Worm (Caenorhabditis elegans): ENCODE results near the gene Y43F8C.13.

Gene Y43F8C.13

DNA sequence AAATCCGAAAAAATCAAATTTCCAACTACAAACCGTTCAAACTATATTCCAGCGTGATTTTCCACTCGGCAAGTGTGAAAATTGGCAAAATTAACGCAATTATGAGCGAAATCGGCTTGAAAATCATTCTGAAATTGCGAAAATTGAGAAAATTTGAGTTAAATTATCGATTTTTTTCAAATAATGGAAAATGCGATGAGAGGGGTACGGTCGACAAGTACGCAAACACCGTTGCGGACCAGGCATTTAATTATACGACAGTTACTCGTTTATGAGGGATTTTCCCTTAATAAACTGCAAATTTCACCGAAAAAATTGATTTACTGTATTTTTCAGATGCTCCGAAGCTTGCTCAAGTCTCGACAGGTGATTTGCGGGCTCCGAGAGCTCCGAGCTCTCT lies 53.3 kb downstream of the Y43F8C.13 start, which contains the start of the genes Y43F8C.7 and mrps-28 (continued):
- no peak for TF ChIP-seq sox-4 (tag; optimal IDR thresholded peaks at IDR 0.05)
- no peak for TF ChIP-seq ama-1 (optimal IDR thresholded peaks at IDR 0.05)
- peak; percentile 25 for TF ChIP-seq fkh-10 (GFP tag; optimal IDR thresholded peaks at IDR 0.05)
- TF ChIP-seq sptf-1 (tag; optimal IDR thresholded peaks at IDR 0.05): no peak
- TF ChIP-seq nhr-28 (tag; optimal IDR thresholded peaks at IDR 0.05): no peak
- TF ChIP-seq ceh-90 (tag; optimal IDR thresholded peaks at IDR 0.05): no peak
- no peak for TF ChIP-seq ztf-11 (tag; optimal IDR thresholded peaks at IDR 0.05)
- peak; percentile 91 for TF ChIP-seq F16B12.6 (tag; optimal IDR thresholded peaks at IDR 0.05)
- peak; percentile 57 to 62 for TF ChIP-seq efl-1 (optimal IDR thresholded peaks at IDR 0.05)
- peak; percentile 69 to 96 for TF ChIP-seq efl-1 (GFP tag; optimal IDR thresholded peaks at IDR 0.05 in 1 of 2)
- TF ChIP-seq jun-1 (tag; optimal IDR thresholded peaks at IDR 0.05): no peak
- TF ChIP-seq xbp-1 (tag; optimal IDR thresholded peaks at IDR 0.05): peak; percentile 43
- TF ChIP-seq grh-1 (GFP tag; IDR thresholded peaks at IDR 0.05): no peak
- no peak for TF ChIP-seq lin-14 (GFP tag; optimal IDR thresholded peaks at IDR 0.05)
- TF ChIP-seq fos-1 (tag; optimal IDR thresholded peaks at IDR 0.05): no peak
- peak; percentile 70 for TF ChIP-seq mep-1 (tag; optimal IDR thresholded peaks at IDR 0.05)
- TF ChIP-seq fkh-4 (tag; optimal IDR thresholded peaks at IDR 0.05; ENCODE audit: borderline replicate concordance): no peak
- no peak for TF ChIP-seq mab-9 (GFP tag; IDR thresholded peaks at IDR 0.05)
- TF ChIP-seq ceh-8 (GFP tag; optimal IDR thresholded peaks at IDR 0.05): no peak
- TF ChIP-seq fkh-8 (tag; optimal IDR thresholded peaks at IDR 0.05): peak; percentile 10
- TF ChIP-seq elt-2 (tag; optimal IDR thresholded peaks at IDR 0.05): no peak
- TF ChIP-seq C34B4.2 (tag; optimal IDR thresholded peaks at IDR 0.05): no peak
- no peak for TF ChIP-seq lir-3 (tag; optimal IDR thresholded peaks at IDR 0.05; ENCODE audit: poor library complexity)
- TF ChIP-seq tlp-1 (tag; optimal IDR thresholded peaks at IDR 0.05): no peak
- TF ChIP-seq pqm-1 (tag; optimal IDR thresholded peaks at IDR 0.05): no peak
- TF ChIP-seq hlh-17 (GFP tag; optimal IDR thresholded peaks at IDR 0.05; ENCODE audit: borderline replicate concordance): no peak
- no peak for TF ChIP-seq vab-15 (tag; optimal IDR thresholded peaks at IDR 0.05)
- TF ChIP-seq unc-86 (tag; optimal IDR thresholded peaks at IDR 0.05): peak; percentile 37
- no peak for TF ChIP-seq hlh-4 (tag; optimal IDR thresholded peaks at IDR 0.05)
- TF ChIP-seq unc-130 (tag; optimal IDR thresholded peaks at IDR 0.05): peak; percentile 17
- no peak for TF ChIP-seq lin-13 (GFP tag; optimal IDR thresholded peaks at IDR 0.05)
- peak; percentile 33 for TF ChIP-seq blmp-1 (tag; optimal IDR thresholded peaks at IDR 0.05)
- TF ChIP-seq mdl-1 (tag; optimal IDR thresholded peaks at IDR 0.05): peak in 1 of 2 experiments; percentile 5
- TF ChIP-seq lin-39 (tag; optimal IDR thresholded peaks at IDR 0.05): no peak
- no peak for TF ChIP-seq nhr-237 (tag; optimal IDR thresholded peaks at IDR 0.05)
